Worm (Caenorhabditis elegans): ENCODE data around the gene R13H9.6.

ce11 chrIV:5093462-5093861 is 25.0 kb upstream of the R13H9.6 start:
- TF ChIP-seq ama-1 (optimal IDR thresholded peaks at IDR 0.05) = no peak
- TF ChIP-seq snpc-4 (tag; optimal IDR thresholded peaks at IDR 0.05) = no peak
- no peak for TF ChIP-seq dmd-4 (tag; optimal IDR thresholded peaks at IDR 0.05)
- TF ChIP-seq nhr-25 (tag; optimal IDR thresholded peaks at IDR 0.05) = no peak
- TF ChIP-seq zag-1 (tag; optimal IDR thresholded peaks at IDR 0.05) = no peak
- no peak for TF ChIP-seq sma-3 (GFP tag; optimal IDR thresholded peaks at IDR 0.05)
- TF ChIP-seq mab-5 (tag; optimal IDR thresholded peaks at IDR 0.05) = no peak
- no peak for TF ChIP-seq lsy-2 (tag; optimal IDR thresholded peaks at IDR 0.05)
- TF ChIP-seq unc-55 (GFP tag; optimal IDR thresholded peaks at IDR 0.05) = no peak
- no peak for TF ChIP-seq unc-62 (GFP tag; optimal IDR thresholded peaks at IDR 0.05)
